Worm (Caenorhabditis elegans) whole organism, midembryonic: ENCODE data around the gene msp-74.

ENCODE experiments used
- T22C8.4 ChIP-seq: fragments of 200-800 bp; sonication (Bioruptor generic); IDR thresholded peaks from 2 replicates; pipeline ENCODE4 v1.3.6; 2022; ENCODE audit warnings: missing genetic modification characterization, missing compliant biosample characterization
- cog-1 ChIP-seq: sonication (generic microtip); optimal IDR thresholded peaks from 2 replicates; lab custom pipeline; 2016; ENCODE audit warnings: missing genetic modification characterization, missing compliant biosample characterization
- flt-1 ChIP-seq: fragments of 200-800 bp; sonication (Bioruptor generic); IDR thresholded peaks from 2 replicates; pipeline ENCODE4 v1.3.6; 2022; ENCODE audit warnings: missing genetic modification characterization, missing compliant biosample characterization
- klf-2 ChIP-seq: fragments of 200-800 bp; sonication (Bioruptor generic); conservative IDR thresholded peaks from 2 replicates; pipeline ENCODE4 v1.3.6; 2022; ENCODE audit warnings: missing genetic modification reagents, missing genetic modification characterization, missing compliant biosample characterization
- med-1 ChIP-seq: sonication (generic microtip); optimal IDR thresholded peaks from 2 replicates; lab custom pipeline; 2017; ENCODE audit warnings: missing genetic modification characterization, mild to moderate bottlenecking, missing compliant biosample characterization, antibody characterized with exemption, missing genetic modification reagents; ENCODE audit not compliant: insufficient read depth
- ref-1 ChIP-seq: fragments of 200-800 bp; sonication (Bioruptor generic); conservative IDR thresholded peaks from 2 replicates; pipeline ENCODE4 v1.3.6; 2022; ENCODE audit warnings: missing genetic modification reagents, missing genetic modification characterization, missing compliant biosample characterization
- tab-1 ChIP-seq: fragments of 200-800 bp; sonication (Bioruptor generic); IDR thresholded peaks from 2 replicates; pipeline ENCODE4 v1.3.6; 2022; ENCODE audit warnings: missing genetic modification characterization, missing compliant biosample characterization
- ztf-23 ChIP-seq: fragments of 200-800 bp; sonication (Bioruptor generic); IDR thresholded peaks from 2 replicates; pipeline ENCODE4 v1.3.6; 2022; ENCODE audit warnings: missing genetic modification reagents, missing genetic modification characterization, missing compliant biosample characterization
- ztf-29 ChIP-seq: fragments of 200-800 bp; sonication (Bioruptor generic); IDR thresholded peaks from 2 replicates; pipeline ENCODE4 v1.3.6; 2022; ENCODE audit warnings: missing genetic modification reagents, missing genetic modification characterization, missing compliant biosample characterization

Gene msp-74

DNA sequence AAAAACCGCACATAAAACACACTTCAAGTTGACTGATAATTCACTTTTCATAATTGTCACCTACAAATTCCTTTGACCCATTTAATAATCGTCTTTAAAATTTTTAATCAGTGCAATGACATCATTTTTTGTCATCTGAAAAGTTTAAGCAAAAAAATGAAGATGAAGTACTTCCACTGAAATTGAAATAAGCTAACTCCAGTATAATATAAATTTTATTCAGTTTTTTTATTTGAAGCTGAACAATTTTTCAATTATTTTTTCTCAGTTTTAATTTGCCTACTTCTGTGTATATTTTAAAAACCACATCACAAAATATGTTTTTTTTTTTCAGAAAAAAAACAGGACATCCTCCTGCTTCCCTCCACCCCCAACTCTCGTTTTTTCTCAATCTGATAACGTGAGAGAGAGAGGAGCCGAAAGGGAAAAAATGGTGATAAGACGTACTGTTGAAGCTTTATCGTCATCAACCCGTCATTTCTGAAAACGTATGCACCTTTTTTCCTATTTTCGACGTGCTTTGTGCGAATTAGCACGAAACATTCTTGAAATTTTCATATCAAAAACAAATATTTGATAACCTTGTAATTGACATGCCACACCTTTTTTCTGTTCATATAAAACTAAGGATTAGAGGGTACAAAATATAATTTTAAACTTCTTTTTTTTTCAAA is 11.2 kb downstream of the msp-74 start, which contains the start of the genes C04G6.11 and mpk-2:
C04G6.11 (minus strand) TSS at position 51 of the 674 bp plus-strand sequence.
mpk-2 (plus strand) TSS at position 335 of the 674 bp plus-strand sequence.
- TF ChIP-seq cog-1 (tag; lab: Kevin White, UChicago) (no peak), klf-2 (GFP tag; lab: Robert Waterston, UW) (no peak), tab-1 (GFP tag; lab: Robert Waterston, UW) (no peak), flt-1 (GFP tag; lab: Robert Waterston, UW) (no peak), ztf-23 (GFP tag; lab: Robert Waterston, UW) (no peak), T22C8.4 (no peak), ref-1 (no peak), ztf-29 (GFP tag; lab: Robert Waterston, UW) (no peak), med-1 (no peak)

DNA sequence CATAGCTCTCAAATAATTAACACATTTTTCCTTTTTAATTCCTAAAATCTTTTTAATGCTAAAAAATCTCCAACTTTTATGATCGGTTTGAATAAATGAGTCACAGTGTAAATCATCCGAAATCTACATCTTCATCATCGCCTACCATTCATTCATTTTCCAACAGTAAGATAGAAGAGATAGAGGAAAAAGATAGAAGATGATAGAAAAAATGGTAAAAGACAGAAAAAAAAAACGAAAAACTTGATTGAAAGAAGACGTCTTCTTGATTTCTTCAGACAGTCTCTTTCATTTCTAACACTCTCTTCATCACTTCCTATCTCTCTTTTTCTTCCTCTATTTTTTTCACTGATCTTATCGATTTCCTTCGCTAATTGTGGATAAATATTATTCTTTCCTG is 11.9 kb downstream of the msp-74 start:
- TF ChIP-seq tab-1 (GFP tag; lab: Robert Waterston, UW), result no peak
- TF ChIP-seq cog-1 (tag; lab: Kevin White, UChicago), result no peak
- no peak for TF ChIP-seq ztf-23 (GFP tag; lab: Robert Waterston, UW)
- TF ChIP-seq klf-2 (GFP tag; lab: Robert Waterston, UW), result no peak
- TF ChIP-seq T22C8.4, result no peak
- no peak for TF ChIP-seq ref-1
- TF ChIP-seq med-1, result no peak
- TF ChIP-seq ztf-29 (GFP tag; lab: Robert Waterston, UW), result no peak
- TF ChIP-seq flt-1 (GFP tag; lab: Robert Waterston, UW), result no peak

DNA sequence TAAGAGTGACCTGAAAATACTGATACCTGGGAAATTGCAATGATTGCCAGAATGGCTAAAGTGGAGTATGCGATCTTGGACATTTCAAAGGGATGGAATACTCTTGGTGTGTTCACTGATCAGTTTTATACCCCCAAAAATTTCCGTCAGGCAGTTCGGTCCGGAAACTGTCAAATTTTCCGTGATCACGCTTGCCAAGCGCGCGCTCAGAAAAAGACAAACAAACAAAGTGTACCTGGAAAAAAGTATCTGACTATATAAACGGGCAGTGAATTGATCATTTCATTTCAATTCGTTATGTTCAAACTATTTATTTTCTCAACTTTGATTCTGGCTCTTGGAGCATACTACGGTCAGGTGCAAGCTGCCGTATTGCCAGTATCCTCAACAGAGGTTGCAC is 13.4 kb downstream of the msp-74 start, which contains the start of the genes idpb-3 and idpb-1:
idpb-3 (minus strand) TSS at position 101 of the 400 bp plus-strand sequence.
idpb-1 (plus strand) TSS at position 284 of the 400 bp plus-strand sequence.
- TF ChIP-seq ztf-29 (GFP tag; lab: Robert Waterston, UW) (no peak), cog-1 (tag; lab: Kevin White, UChicago) (no peak), ztf-23 (GFP tag; lab: Robert Waterston, UW) (no peak), flt-1 (GFP tag; lab: Robert Waterston, UW) (no peak), med-1 (no peak), tab-1 (GFP tag; lab: Robert Waterston, UW) (no peak), klf-2 (GFP tag; lab: Robert Waterston, UW) (no peak), T22C8.4 (no peak), ref-1 (no peak)

DNA sequence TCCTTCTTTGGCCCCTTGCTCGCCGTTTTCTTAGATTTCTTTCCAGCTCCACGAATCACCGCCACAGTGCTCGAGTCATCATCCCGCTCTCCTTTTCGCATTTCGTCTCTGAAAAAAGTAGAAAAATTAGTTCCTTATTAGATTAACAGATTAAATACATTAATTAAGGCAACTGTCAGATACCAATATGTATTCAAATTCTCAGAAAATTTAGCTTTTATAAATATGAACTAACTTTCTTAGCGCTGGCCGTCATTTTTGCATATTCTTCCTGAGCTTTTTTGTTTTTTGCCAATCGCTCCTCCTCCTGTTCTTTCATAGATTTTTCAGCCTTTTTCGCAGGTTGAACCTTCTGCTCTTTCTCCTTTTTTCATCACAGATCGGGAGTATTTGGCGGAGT is 15.5 kb downstream of the msp-74 start, which contains the start of gene C04G6.6:
C04G6.6 (minus strand) TSS at position 101 of the 400 bp plus-strand sequence.
- no peak for TF ChIP-seq T22C8.4
- TF ChIP-seq klf-2 (GFP tag; lab: Robert Waterston, UW), result no peak
- no peak for TF ChIP-seq tab-1 (GFP tag; lab: Robert Waterston, UW)
- TF ChIP-seq cog-1 (tag; lab: Kevin White, UChicago), result no peak
- no peak for TF ChIP-seq med-1
- TF ChIP-seq ref-1, result no peak
- TF ChIP-seq ztf-23 (GFP tag; lab: Robert Waterston, UW), result no peak
- TF ChIP-seq flt-1 (GFP tag; lab: Robert Waterston, UW), result no peak
- no peak for TF ChIP-seq ztf-29 (GFP tag; lab: Robert Waterston, UW)

DNA sequence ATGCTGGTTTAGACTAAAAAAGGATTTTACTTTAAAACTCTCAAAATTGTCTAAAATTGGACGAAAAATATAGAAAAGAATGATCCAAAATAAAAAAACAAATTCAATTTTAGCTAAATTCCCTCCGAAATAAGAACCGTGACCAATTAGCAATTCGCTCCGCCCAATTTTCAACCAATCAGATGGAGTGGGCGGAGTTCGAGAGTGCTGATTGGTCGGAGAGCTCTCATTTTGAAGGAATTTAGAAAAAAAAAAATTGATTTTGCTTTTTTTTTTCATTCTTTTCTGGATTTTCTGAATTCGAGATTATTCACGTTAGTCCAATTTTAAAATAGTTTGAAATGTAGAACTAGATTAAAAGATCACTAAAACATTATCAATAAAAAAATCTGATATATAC is 16.1 kb downstream of the msp-74 start:
- TF ChIP-seq ref-1 (no peak), ztf-29 (GFP tag; lab: Robert Waterston, UW) (no peak), klf-2 (GFP tag; lab: Robert Waterston, UW) (no peak), ztf-23 (GFP tag; lab: Robert Waterston, UW) (no peak), T22C8.4 (no peak), cog-1 (tag; lab: Kevin White, UChicago) (no peak), tab-1 (GFP tag; lab: Robert Waterston, UW) (no peak), med-1 (no peak), flt-1 (GFP tag; lab: Robert Waterston, UW) (no peak)

DNA sequence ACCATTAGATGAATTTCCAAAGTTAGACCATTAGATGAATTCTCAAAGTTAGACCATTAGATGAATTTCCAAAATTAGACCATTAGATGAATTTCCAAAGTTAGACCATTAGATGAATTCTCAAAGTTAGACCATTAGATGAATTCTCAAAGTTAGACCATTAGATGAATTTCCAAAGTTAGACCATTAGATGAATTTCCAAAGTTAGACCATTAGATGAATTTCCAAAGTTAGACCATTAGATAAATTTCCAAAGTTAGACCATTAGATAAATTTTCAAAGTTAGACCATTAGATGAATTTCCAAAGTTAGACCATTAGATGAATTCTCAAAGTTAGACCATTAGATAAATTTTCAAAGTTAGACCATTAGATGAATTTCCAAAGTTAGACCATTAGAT is 17.7 kb downstream of the msp-74 start:
- TF ChIP-seq ztf-23 (GFP tag; lab: Robert Waterston, UW) (peak; percentile 98), klf-2 (GFP tag; lab: Robert Waterston, UW) (peak; percentile 98), tab-1 (GFP tag; lab: Robert Waterston, UW) (peak; percentile 85), ref-1 (peak; percentile 99), flt-1 (GFP tag; lab: Robert Waterston, UW) (peak; percentile 88), ztf-29 (GFP tag; lab: Robert Waterston, UW) (peak; percentile 57; the same call in 1 of the 2 replicates)

DNA sequence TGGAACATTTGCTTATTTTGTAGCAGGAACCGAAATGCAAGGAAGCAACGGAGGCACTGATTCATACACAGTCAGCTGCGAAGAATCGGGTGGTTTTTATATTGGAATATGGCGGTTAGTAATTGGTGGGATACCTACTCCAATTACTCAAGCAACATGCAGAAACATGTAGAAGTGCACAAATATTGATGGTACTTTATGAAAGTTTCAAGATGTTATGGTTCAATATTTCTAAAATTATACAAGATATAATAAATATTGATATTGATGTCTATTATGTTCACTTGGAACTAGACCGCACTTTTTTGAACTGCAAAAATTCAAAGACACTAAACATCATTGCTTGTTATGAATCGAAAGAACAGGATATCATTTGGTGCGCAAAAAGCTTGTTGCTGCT is 21.2 kb downstream of the msp-74 start, which contains the start of gene C04G6.13:
C04G6.13 (plus strand) TSS at position 301 of the 400 bp plus-strand sequence.
- no peak for TF ChIP-seq cog-1 (tag; lab: Kevin White, UChicago)
- no peak for TF ChIP-seq klf-2 (GFP tag; lab: Robert Waterston, UW)
- no peak for TF ChIP-seq ztf-29 (GFP tag; lab: Robert Waterston, UW)
- no peak for TF ChIP-seq med-1
- no peak for TF ChIP-seq ztf-23 (GFP tag; lab: Robert Waterston, UW)
- no peak for TF ChIP-seq T22C8.4
- no peak for TF ChIP-seq flt-1 (GFP tag; lab: Robert Waterston, UW)
- TF ChIP-seq ref-1, result no peak
- TF ChIP-seq tab-1 (GFP tag; lab: Robert Waterston, UW), result no peak

DNA sequence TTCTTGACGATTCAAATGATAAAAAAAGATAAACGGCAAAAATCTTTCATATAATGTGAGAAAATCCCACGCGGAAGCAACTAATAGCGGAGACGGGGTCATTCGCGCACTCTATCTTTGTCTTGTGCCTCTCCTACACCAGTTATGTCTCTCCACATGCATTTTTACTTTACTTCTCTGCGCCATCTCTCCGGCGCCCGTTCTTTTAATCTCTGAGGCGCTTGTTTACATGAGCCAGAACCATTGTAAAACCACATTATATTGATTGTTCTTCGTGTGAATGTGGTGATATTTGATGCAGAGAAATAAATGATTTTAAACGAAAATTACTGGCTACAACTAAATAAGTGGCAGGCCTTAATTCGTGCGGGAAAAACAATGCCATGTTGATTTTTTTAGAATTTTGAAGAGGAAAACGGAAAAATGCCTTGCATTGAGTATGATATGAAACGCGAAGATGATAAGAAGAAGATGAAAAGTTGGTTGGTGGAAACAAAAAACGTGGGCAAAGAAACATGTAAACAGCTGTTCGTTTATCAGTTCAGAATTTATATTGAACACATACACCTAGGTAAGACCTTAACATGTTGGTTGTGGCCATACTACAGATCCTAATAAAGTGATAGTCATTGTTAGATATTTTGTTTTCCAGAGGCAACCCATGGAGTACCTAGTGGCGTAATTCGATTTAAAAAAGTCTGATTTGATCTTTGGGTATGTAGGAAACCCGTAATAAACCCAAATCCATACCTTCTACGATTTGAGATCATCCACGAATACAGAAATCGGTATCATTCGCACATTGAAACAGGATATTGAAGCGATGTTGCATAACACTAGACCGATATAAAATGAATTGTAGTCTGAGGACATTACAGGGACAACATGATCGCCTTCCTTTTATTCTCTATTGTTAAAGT is 22.5 kb downstream of the msp-74 start, which contains the start of gene C04G6.2:
C04G6.2 (plus strand) TSS at position 870 of the 920 bp plus-strand sequence.
- peak; percentile 82 for TF ChIP-seq cog-1 (tag; lab: Kevin White, UChicago)
- no peak for TF ChIP-seq tab-1 (GFP tag; lab: Robert Waterston, UW)
